Worm (Caenorhabditis elegans) whole organism, young adult: ENCODE data around the gene nhr-257.

Experiments used
- B0019.2 ChIP-seq: fragments of 200-800 bp; sonication (Bioruptor generic); conservative IDR thresholded peaks from 2 replicates; pipeline ENCODE4 v1.3.6; 2022; ENCODE audit warnings: missing genetic modification reagents, missing genetic modification characterization, missing compliant biosample characterization
- C06A6.2 ChIP-seq: fragments of 200-800 bp; sonication (Bioruptor generic); conservative IDR thresholded peaks from 2 replicates; pipeline ENCODE4 v1.3.6; 2022; ENCODE audit warnings: missing genetic modification characterization, missing compliant biosample characterization
- D2030.7 ChIP-seq: fragments of 200-800 bp; sonication (Bioruptor generic); IDR thresholded peaks from 2 replicates; pipeline ENCODE4 v1.3.6; 2022; ENCODE audit warnings: missing genetic modification reagents, missing genetic modification characterization, missing compliant biosample characterization
- F22D6.2 ChIP-seq: sonication (generic microtip); optimal IDR thresholded peaks from 2 replicates; lab custom pipeline; 2016; ENCODE audit warnings: mild to moderate bottlenecking, missing genetic modification characterization, missing compliant biosample characterization
- F49E8.2 ChIP-seq: sonication (generic microtip); optimal IDR thresholded peaks from 3 replicates; lab custom pipeline; 2017; ENCODE audit warnings: missing genetic modification characterization, mild to moderate bottlenecking, missing compliant biosample characterization, antibody characterized with exemption, moderate library complexity; ENCODE audit not compliant: insufficient read depth
- F57A8.1 ChIP-seq: fragments of 200-800 bp; sonication (Bioruptor generic); optimal IDR thresholded peaks from 2 replicates; lab custom pipeline; 2018; ENCODE audit warnings: mild to moderate bottlenecking, missing genetic modification characterization, moderate library complexity, missing compliant biosample characterization
- F57C9.4 ChIP-seq: sonication (generic microtip); optimal IDR thresholded peaks from 2 replicates; lab custom pipeline; 2017; ENCODE audit warnings: mild to moderate bottlenecking, missing genetic modification characterization, missing compliant biosample characterization
- Y67H2A.10 ChIP-seq: fragments of 200-800 bp; sonication (Bioruptor generic); conservative IDR thresholded peaks from 2 replicates; pipeline ENCODE4 v1.3.6; 2022; ENCODE audit warnings: missing genetic modification reagents, missing genetic modification characterization, missing compliant biosample characterization
- Y95B8A.8 ChIP-seq: fragments of 200-800 bp; sonication (Bioruptor generic); IDR thresholded peaks from 2 replicates; pipeline ENCODE4 v1.3.6; 2022; ENCODE audit warnings: missing genetic modification reagents, missing genetic modification characterization, missing compliant biosample characterization
- akir-1 ChIP-seq: fragments of 200-800 bp; sonication (Bioruptor generic); optimal IDR thresholded peaks from 2 replicates; lab custom pipeline; 2018; ENCODE audit warnings: mild to moderate bottlenecking, missing genetic modification characterization, moderate library complexity, missing compliant biosample characterization
- ccch-3 ChIP-seq: fragments of 200-800 bp; sonication (Bioruptor generic); optimal IDR thresholded peaks from 2 replicates; lab custom pipeline; 2018; ENCODE audit warnings: mild to moderate bottlenecking, missing genetic modification characterization, missing compliant biosample characterization
- ceh-58 ChIP-seq: fragments of 200-800 bp; sonication (Bioruptor generic); IDR thresholded peaks from 2 replicates; pipeline ENCODE4 v1.3.6; 2022; ENCODE audit warnings: missing genetic modification characterization, missing compliant biosample characterization
- chd-7 ChIP-seq: sonication (generic microtip); optimal IDR thresholded peaks from 2 replicates; lab custom pipeline; 2016; ENCODE audit warnings: mild to moderate bottlenecking, missing genetic modification characterization, moderate library complexity, missing compliant biosample characterization
- dox-1 ChIP-seq: fragments of 200-800 bp; sonication (Bioruptor generic); IDR thresholded peaks from 2 replicates; pipeline ENCODE4 v1.3.6; 2022; ENCODE audit warnings: missing genetic modification reagents, missing genetic modification characterization, missing compliant biosample characterization
- dpff-1 ChIP-seq: sonication (generic microtip); optimal IDR thresholded peaks from 2 replicates; lab custom pipeline; 2017; ENCODE audit warnings: mild to moderate bottlenecking, missing genetic modification characterization, missing compliant biosample characterization
- egl-18 ChIP-seq: fragments of 200-800 bp; sonication (Bioruptor generic); IDR thresholded peaks from 2 replicates; pipeline ENCODE4 v1.3.6; 2022; ENCODE audit warnings: missing genetic modification reagents, missing genetic modification characterization, missing compliant biosample characterization
- ekl-4 ChIP-seq: fragments of 200-800 bp; sonication (Bioruptor generic); IDR thresholded peaks from 2 replicates; pipeline ENCODE4 v1.3.6; 2022; ENCODE audit warnings: missing genetic modification reagents, missing genetic modification characterization, missing compliant biosample characterization
- hlh-26 ChIP-seq: fragments of 200-800 bp; sonication (Bioruptor generic); conservative IDR thresholded peaks from 2 replicates; pipeline ENCODE4 v1.3.6; 2022; ENCODE audit warnings: missing genetic modification reagents, missing genetic modification characterization, missing compliant biosample characterization
- hmg-1.2 ChIP-seq: fragments of 200-800 bp; sonication (Bioruptor generic); IDR thresholded peaks from 2 replicates; pipeline ENCODE4 v1.3.6; 2022; ENCODE audit warnings: missing genetic modification reagents, missing genetic modification characterization, missing compliant biosample characterization
- hsf-1 ChIP-seq: fragments of 200-800 bp; sonication (Bioruptor generic); IDR thresholded peaks from 2 replicates; pipeline ENCODE4 v1.3.6; 2022; ENCODE audit warnings: missing genetic modification reagents, missing genetic modification characterization, missing compliant biosample characterization
- lag-1 ChIP-seq: fragments of 200-800 bp; sonication (Bioruptor generic); IDR thresholded peaks from 2 replicates; pipeline ENCODE4 v1.3.6; 2022; ENCODE audit warnings: missing genetic modification reagents, missing genetic modification characterization, missing compliant biosample characterization
- let-526 ChIP-seq: fragments of 200-800 bp; sonication (Bioruptor generic); IDR thresholded peaks from 2 replicates; pipeline ENCODE4 v1.3.6; 2022; ENCODE audit warnings: missing genetic modification reagents, missing genetic modification characterization, missing compliant biosample characterization
- lin-35 ChIP-seq, 3 experiments: fragments of 150-350 bp in 2 of 3; sonication (generic microtip) in 1 of 3; optimal IDR thresholded peaks; 2 replicates each; lab custom pipeline; 2014 to 2018; ENCODE audit warnings: missing biosample characterization in 3 of 3, missing genetic modification characterization in 3 of 3, missing genetic modification reagents in 3 of 3
- lin-40 ChIP-seq: sonication (generic microtip); optimal IDR thresholded peaks from 2 replicates; lab custom pipeline; 2016; ENCODE audit warnings: missing genetic modification characterization, mild to moderate bottlenecking, missing compliant biosample characterization, missing genotype, missing genetic modification reagents
- lir-1 ChIP-seq: fragments of 200-800 bp; sonication (Bioruptor generic); conservative IDR thresholded peaks from 2 replicates; pipeline ENCODE4 v1.3.6; 2022; ENCODE audit warnings: missing genetic modification reagents, missing genetic modification characterization, missing compliant biosample characterization
- madf-6 ChIP-seq: fragments of 200-800 bp; sonication (Bioruptor generic); IDR thresholded peaks from 2 replicates; pipeline ENCODE4 v1.3.6; 2022; ENCODE audit warnings: missing genetic modification reagents, missing genetic modification characterization, missing compliant biosample characterization
- nfya-1 ChIP-seq: sonication (generic microtip); optimal IDR thresholded peaks from 2 replicates; lab custom pipeline; 2017; ENCODE audit warnings: antibody characterized with exemption, missing compliant biosample characterization, missing genetic modification characterization, borderline replicate concordance; ENCODE audit not compliant: insufficient read depth
- nfyb-1 ChIP-seq: fragments of 200-800 bp; sonication (Bioruptor generic); IDR thresholded peaks from 2 replicates; pipeline ENCODE4 v1.3.6; 2022; ENCODE audit warnings: missing genetic modification reagents, missing genetic modification characterization, missing compliant biosample characterization
- nhr-120 ChIP-seq: fragments of 200-800 bp; sonication (Bioruptor generic); IDR thresholded peaks from 2 replicates; pipeline ENCODE4 v1.3.6; 2022; ENCODE audit warnings: missing genetic modification characterization, missing compliant biosample characterization
- nhr-27 ChIP-seq: fragments of 200-800 bp; sonication (Bioruptor generic); optimal IDR thresholded peaks from 2 replicates; lab custom pipeline; 2018; ENCODE audit warnings: mild to moderate bottlenecking, missing genetic modification characterization, moderate library complexity, missing compliant biosample characterization
- sea-2 ChIP-seq: fragments of 200-800 bp; sonication (Bioruptor generic); IDR thresholded peaks from 2 replicates; pipeline ENCODE4 v1.3.6; 2022; ENCODE audit warnings: missing genetic modification characterization, missing compliant biosample characterization
- snpc-1.1 ChIP-seq: sonication (generic microtip); optimal IDR thresholded peaks from 2 replicates; lab custom pipeline; 2017; ENCODE audit warnings: missing genetic modification characterization, mild to moderate bottlenecking, missing compliant biosample characterization, antibody characterized with exemption, moderate library complexity, missing genotype, missing genetic modification reagents; ENCODE audit not compliant: insufficient read depth
- snpc-4 ChIP-seq, 5 experiments: fragments of 150-350 bp in 1 of 5; sonication (generic microtip) in 4 of 5; optimal IDR thresholded peaks; 2 replicates each; lab custom pipeline; 2014 to 2018; ENCODE audit warnings: missing genetic modification characterization in 5 of 5, missing biosample characterization in 3 of 5, antibody characterized with exemption in 2 of 5, mild to moderate bottlenecking in 2 of 5, missing compliant biosample characterization in 2 of 5, missing genotype in 2 of 5, moderate library complexity in 2 of 5, missing genetic modification reagents in 1 of 5
- sptf-2 ChIP-seq: fragments of 200-800 bp; sonication (Bioruptor generic); optimal IDR thresholded peaks from 2 replicates; lab custom pipeline; 2018; ENCODE audit warnings: mild to moderate bottlenecking, missing genetic modification characterization, missing compliant biosample characterization
- tbp1 ChIP-seq: fragments of 200-800 bp; sonication (Bioruptor generic); optimal IDR thresholded peaks from 2 replicates; lab custom pipeline; 2018; ENCODE audit warnings: mild to moderate bottlenecking, missing genetic modification characterization, missing compliant biosample characterization
- tlf-1 ChIP-seq: fragments of 200-800 bp; sonication (Bioruptor generic); optimal IDR thresholded peaks from 2 replicates; lab custom pipeline; 2018; ENCODE audit warnings: mild to moderate bottlenecking, missing genetic modification characterization, missing compliant biosample characterization
- unc-130 ChIP-seq: sonication (generic microtip); optimal IDR thresholded peaks from 2 replicates; lab custom pipeline; 2016; ENCODE audit warnings: missing genetic modification reagents, missing genetic modification characterization, missing compliant biosample characterization
- xnd-1 ChIP-seq: sonication (generic microtip); optimal IDR thresholded peaks from 2 replicates; lab custom pipeline; 2016; ENCODE audit warnings: missing genotype, missing genetic modification reagents, missing genetic modification characterization, missing compliant biosample characterization

Gene nhr-257

ce11 chrII:3843305-3843704, 9.4 kb upstream of the nhr-257 start, which contains the start of the genes C17A2.7 and C17A2.3:
C17A2.7 (minus strand) TSS chrII:3843405.
C17A2.3 (plus strand) TSS chrII:3843609.
- TF ChIP-seq D2030.7 (no peak), xnd-1 (tag; lab: Kevin White, UChicago) (no peak), lag-1 (GFP tag; lab: Robert Waterston, UW) (no peak), lin-35 (GFP tag; optimal IDR thresholded peaks at IDR 0.05; lab: Kevin White, UChicago) (no peak), dox-1 (no peak), Y95B8A.8 (no peak), ekl-4 (GFP tag; lab: Robert Waterston, UW) (no peak), nfyb-1 (GFP tag; lab: Robert Waterston, UW) (no peak), F57C9.4 (tag; lab: Kevin White, UChicago) (no peak), egl-18 (no peak), madf-6 (no peak), hmg-1.2 (no peak), snpc-1.1 (tag; lab: Kevin White, UChicago) (no peak), let-526 (GFP tag; lab: Robert Waterston, UW) (no peak)

ce11 chrII:3846028-3846427, 6.7 kb upstream of the nhr-257 start, which contains the start of gene C17A2.2:
C17A2.2 (plus strand) TSS chrII:3846328.
- no peak for TF ChIP-seq chd-7
- no peak for TF ChIP-seq nhr-27 (tag; lab: Kevin White, UChicago)
- no peak for TF ChIP-seq F22D6.2
- no peak for TF ChIP-seq hlh-26 (GFP tag; lab: Robert Waterston, UW)
- TF ChIP-seq lir-1 (GFP tag; lab: Robert Waterston, UW), result no peak
- no peak for TF ChIP-seq xnd-1 (tag; lab: Kevin White, UChicago)
- TF ChIP-seq snpc-4 (GFP tag; optimal IDR thresholded peaks at IDR 0.05; lab: Kevin White, UChicago), result no peak
- no peak for TF ChIP-seq snpc-4 (tag; optimal IDR thresholded peaks at IDR 0.05; lab: Kevin White, UChicago)
- TF ChIP-seq egl-18, result no peak
- no peak for TF ChIP-seq lin-40 (tag; lab: Kevin White, UChicago)

- no peak for TF ChIP-seq tbp1 (GFP tag; lab: Kevin White, UChicago)
- no peak for TF ChIP-seq Y67H2A.10 (GFP tag; lab: Robert Waterston, UW)
- TF ChIP-seq dpff-1 (tag; lab: Kevin White, UChicago), result no peak
- TF ChIP-seq nfya-1, result no peak
- TF ChIP-seq F49E8.2 (tag; lab: Kevin White, UChicago), result no peak
- TF ChIP-seq nhr-120, result no peak
- TF ChIP-seq sea-2 (GFP tag; lab: Robert Waterston, UW), result no peak
These were observed 2.1 kb upstream of the nhr-257 start, which contains the start of gene nhr-72 for ce11 chrII:3850655-3851054. nhr-72 (minus strand) TSS chrII:3850755.

- TF ChIP-seq nfya-1, result no peak
- TF ChIP-seq ceh-58 (GFP tag; lab: Robert Waterston, UW), result no peak
- no peak for TF ChIP-seq C06A6.2 (GFP tag; lab: Robert Waterston, UW)
- no peak for TF ChIP-seq unc-130 (GFP tag; lab: Kevin White, UChicago)
- TF ChIP-seq B0019.2, result no peak
- no peak for TF ChIP-seq ccch-3 (GFP tag; lab: Kevin White, UChicago)
- no peak for TF ChIP-seq hsf-1
- TF ChIP-seq sptf-2, result no peak
- TF ChIP-seq akir-1 (GFP tag; lab: Kevin White, UChicago), result no peak
- TF ChIP-seq F57A8.1, result no peak
- TF ChIP-seq D2030.7, result no peak
- no peak for TF ChIP-seq tlf-1 (GFP tag; lab: Kevin White, UChicago)
- TF ChIP-seq Y95B8A.8, result no peak
These were observed 8.1 kb downstream of the nhr-257 start, which contains the start of gene oac-11 for ce11 chrII:3860826-3861225. oac-11 (minus strand) TSS chrII:3860926.
